Worm (Caenorhabditis elegans) whole organism, L3 larva: ENCODE data around the gene srz-12.

Source experiments
- R02D3.7 ChIP-seq: fragments of 150-350 bp; optimal IDR thresholded peaks from 2 replicates; lab custom pipeline; 2014; ENCODE audit warnings: missing biosample characterization, missing genetic modification characterization
- ZK546.5 ChIP-seq: sonication (generic microtip); optimal IDR thresholded peaks from 2 replicates; lab custom pipeline; 2017; ENCODE audit warnings: missing biosample characterization, missing genetic modification characterization
- aly-2 ChIP-seq: fragments of 150-350 bp; optimal IDR thresholded peaks from 2 replicates; lab custom pipeline; 2014; ENCODE audit warnings: missing biosample characterization, missing genetic modification characterization
- ceh-82 ChIP-seq: fragments of 150-350 bp; optimal IDR thresholded peaks from 2 replicates; lab custom pipeline; 2014; ENCODE audit warnings: missing biosample characterization, missing genetic modification characterization
- ceh-9 ChIP-seq: sonication (generic microtip); optimal IDR thresholded peaks from 2 replicates; lab custom pipeline; 2018; ENCODE audit warnings: missing biosample characterization, missing genetic modification characterization
- daf-12 ChIP-seq: fragments of 150-350 bp; optimal IDR thresholded peaks from 2 replicates; lab custom pipeline; 2014; ENCODE audit warnings: missing biosample characterization, missing genetic modification reagents, missing genetic modification characterization
- egl-27 ChIP-seq: sonication (generic microtip); optimal IDR thresholded peaks from 4 replicates; lab custom pipeline; 2017; ENCODE audit warnings: missing biosample characterization, missing genetic modification reagents, missing genetic modification characterization
- egl-5 ChIP-seq: fragments of 150-350 bp; optimal IDR thresholded peaks from 2 replicates; lab custom pipeline; 2017; ENCODE audit warnings: missing biosample characterization, missing genetic modification reagents, missing genetic modification characterization, inconsistent platforms
- elt-2 ChIP-seq: sonication (generic microtip); optimal IDR thresholded peaks from 2 replicates; lab custom pipeline; 2016; ENCODE audit warnings: missing genetic modification reagents, mild to moderate bottlenecking, missing genetic modification characterization, missing compliant biosample characterization
- elt-3 ChIP-seq, 3 experiments: fragments of 150-350 bp in 1 of 3; sonication (generic microtip) in 2 of 3; optimal IDR thresholded peaks; 2 replicates in 2 of 3; 4 replicates in 1 of 3; lab custom pipeline; 2014 to 2017; ENCODE audit warnings: missing biosample characterization in 3 of 3, missing genetic modification characterization in 3 of 3
- fkh-10 ChIP-seq: sonication (generic microtip); optimal IDR thresholded peaks from 2 replicates; lab custom pipeline; 2017; ENCODE audit warnings: missing biosample characterization, missing genetic modification reagents, missing genetic modification characterization
- fkh-2 ChIP-seq: fragments of 150-350 bp; optimal IDR thresholded peaks from 2 replicates; lab custom pipeline; 2014; ENCODE audit warnings: missing biosample characterization, missing genetic modification reagents, missing genetic modification characterization
- fos-1 ChIP-seq: fragments of 150-350 bp; optimal IDR thresholded peaks from 2 replicates; lab custom pipeline; 2014; ENCODE audit warnings: missing biosample characterization, missing genetic modification characterization
- hmg-11 ChIP-seq: sonication (generic microtip); optimal IDR thresholded peaks from 2 replicates; lab custom pipeline; 2016; ENCODE audit warnings: missing genetic modification characterization, missing compliant biosample characterization
- jun-1 ChIP-seq: fragments of 150-350 bp; optimal IDR thresholded peaks from 2 replicates; lab custom pipeline; 2014; ENCODE audit warnings: missing biosample characterization, missing genetic modification reagents, missing genetic modification characterization
- lsy-12 ChIP-seq: sonication (generic microtip); optimal IDR thresholded peaks from 2 replicates; lab custom pipeline; 2016; ENCODE audit warnings: mild to moderate bottlenecking, missing genetic modification characterization, missing compliant biosample characterization
- mdl-1 ChIP-seq: fragments of 150-350 bp; optimal IDR thresholded peaks from 2 replicates; lab custom pipeline; 2014; ENCODE audit warnings: missing biosample characterization, missing genetic modification characterization
- mml-1 ChIP-seq: fragments of 150-350 bp; sonication (generic microtip); optimal IDR thresholded peaks from 3 replicates; lab custom pipeline; 2014; ENCODE audit warnings: missing biosample characterization, missing genetic modification characterization
- nfya-1 ChIP-seq: sonication (generic microtip); optimal IDR thresholded peaks from 2 replicates; lab custom pipeline; 2017; ENCODE audit warnings: missing genetic modification characterization, mild to moderate bottlenecking, missing compliant biosample characterization, antibody characterized with exemption, moderate library complexity; ENCODE audit not compliant: insufficient read depth
- nhr-12 ChIP-seq: fragments of 150-350 bp; optimal IDR thresholded peaks from 2 replicates; lab custom pipeline; 2014; ENCODE audit warnings: missing biosample characterization, missing genetic modification characterization
- nhr-23 ChIP-seq: fragments of 150-350 bp; optimal IDR thresholded peaks from 2 replicates; lab custom pipeline; 2014; ENCODE audit warnings: missing biosample characterization, missing genetic modification reagents, missing genetic modification characterization
- nhr-237 ChIP-seq: fragments of 150-350 bp; optimal IDR thresholded peaks from 2 replicates; lab custom pipeline; 2014; ENCODE audit warnings: missing biosample characterization, missing genetic modification characterization
- nhr-25 ChIP-seq: sonication (generic microtip); optimal IDR thresholded peaks from 2 replicates; lab custom pipeline; 2017; ENCODE audit warnings: missing biosample characterization, missing genetic modification characterization
- nhr-28 ChIP-seq: fragments of 150-350 bp; optimal IDR thresholded peaks from 2 replicates; lab custom pipeline; 2014; ENCODE audit warnings: missing biosample characterization, missing genetic modification characterization
- nhr-43 ChIP-seq: sonication (generic microtip); optimal IDR thresholded peaks from 2 replicates; lab custom pipeline; 2016; ENCODE audit warnings: mild to moderate bottlenecking, missing genetic modification characterization, missing compliant biosample characterization; ENCODE audit not compliant: poor library complexity, severe bottlenecking
- nhr-67 ChIP-seq: fragments of 150-350 bp; optimal IDR thresholded peaks from 2 replicates; lab custom pipeline; 2014; ENCODE audit warnings: missing biosample characterization, missing genetic modification characterization
- nhr-76 ChIP-seq: fragments of 150-350 bp; sonication (generic microtip); optimal IDR thresholded peaks from 5 replicates; lab custom pipeline; 2014; ENCODE audit warnings: missing biosample characterization, missing genetic modification characterization
- nhr-77 ChIP-seq: fragments of 150-350 bp; optimal IDR thresholded peaks from 2 replicates; lab custom pipeline; 2014; ENCODE audit warnings: missing biosample characterization, missing genetic modification characterization
- pha-4 ChIP-seq: fragments of 150-350 bp; optimal IDR thresholded peaks from 2 replicates; lab custom pipeline; 2014; ENCODE audit warnings: missing biosample characterization, missing genetic modification reagents, missing genetic modification characterization
- pqm-1 ChIP-seq: fragments of 150-350 bp; optimal IDR thresholded peaks from 2 replicates; lab custom pipeline; 2017; ENCODE audit warnings: missing biosample characterization, missing genetic modification characterization, inconsistent platforms
- sea-2 ChIP-seq: fragments of 150-350 bp; sonication (generic microtip); optimal IDR thresholded peaks from 4 replicates; lab custom pipeline; 2014; ENCODE audit warnings: missing biosample characterization, missing genetic modification reagents, missing genetic modification characterization
- skn-1 ChIP-seq: fragments of 150-350 bp; optimal IDR thresholded peaks from 2 replicates; lab custom pipeline; 2014; ENCODE audit warnings: missing biosample characterization, missing genetic modification characterization
- snpc-4 ChIP-seq: fragments of 150-350 bp; optimal IDR thresholded peaks from 2 replicates; lab custom pipeline; 2014; ENCODE audit warnings: missing biosample characterization, missing genetic modification characterization
- tbx-2 ChIP-seq: sonication (generic microtip); optimal IDR thresholded peaks from 2 replicates; lab custom pipeline; 2016; ENCODE audit warnings: mild to moderate bottlenecking, missing genetic modification characterization, missing compliant biosample characterization
- unc-39 ChIP-seq: sonication (generic microtip); optimal IDR thresholded peaks from 4 replicates; lab custom pipeline; 2017; ENCODE audit warnings: missing biosample characterization, missing genetic modification characterization
- unc-62 ChIP-seq: fragments of 150-350 bp; sonication (generic microtip); optimal IDR thresholded peaks from 4 replicates; lab custom pipeline; 2014; ENCODE audit warnings: missing biosample characterization, missing genetic modification reagents, missing genetic modification characterization
- ztf-11 ChIP-seq: fragments of 150-350 bp; optimal IDR thresholded peaks from 2 replicates; lab custom pipeline; 2014; ENCODE audit warnings: missing biosample characterization, missing genetic modification characterization
- ztf-4 ChIP-seq: fragments of 150-350 bp; optimal IDR thresholded peaks from 2 replicates; lab custom pipeline; 2014; ENCODE audit warnings: missing biosample characterization, missing genetic modification characterization

The srz-12 gene

ce11 chrV:15862599-15862998 lies at the start of gene srz-12:
TSS of gene srz-12 (minus strand) at chrV:15862699.
- TF ChIP-seq nhr-77 (tag; lab: Kevin White, UChicago) (no peak), fos-1 (tag; lab: Kevin White, UChicago) (no peak), nhr-28 (tag; lab: Kevin White, UChicago) (no peak), nhr-25 (no peak), ZK546.5 (tag; lab: Kevin White, UChicago) (no peak), nfya-1 (tag; lab: Kevin White, UChicago) (no peak), ztf-4 (no peak)

- TF ChIP-seq egl-5 (no peak), skn-1 (tag; lab: Kevin White, UChicago) (no peak), nhr-28 (tag; lab: Kevin White, UChicago) (no peak), nhr-67 (tag; lab: Kevin White, UChicago) (no peak), snpc-4 (no peak), unc-39 (tag; lab: Kevin White, UChicago) (no peak), elt-3 (tag; optimal IDR thresholded peaks at IDR 0.05; lab: Kevin White, UChicago) (no peak), aly-2 (tag; lab: Kevin White, UChicago) (no peak)
- TF ChIP-seq, all 47 proteins: peak for 0
Observed at ce11 chrV:15911848-15912247, 49.3 kb upstream of the srz-12 start, which contains the start of gene F35E8.6. TSS of gene F35E8.6 (plus strand) at chrV:15912148.

- peak; percentile 27 for TF ChIP-seq elt-2
Observed at ce11 chrV:15905530-15905929, 43.0 kb upstream of the srz-12 start, which contains the start of the genes F35E8.1 and F35E8.2. TSS of gene F35E8.1 (minus strand) at chrV:15905630. TSS of gene F35E8.2 (plus strand) at chrV:15905661.

- no peak for TF ChIP-seq egl-5
- no peak for TF ChIP-seq unc-62 (GFP tag; lab: Kevin White, UChicago)
- no peak for TF ChIP-seq nhr-76 (tag; lab: Kevin White, UChicago)
- TF ChIP-seq unc-39 (tag; lab: Kevin White, UChicago) = no peak
- no peak for TF ChIP-seq ztf-11 (tag; lab: Kevin White, UChicago)
- no peak for TF ChIP-seq hmg-11 (tag; lab: Kevin White, UChicago)
- no peak for TF ChIP-seq nhr-23
- no peak for TF ChIP-seq R02D3.7 (tag; lab: Kevin White, UChicago)
- TF ChIP-seq pqm-1 = no peak
- no peak for TF ChIP-seq mdl-1 (tag; lab: Kevin White, UChicago)
- no peak for TF ChIP-seq daf-12 (tag; lab: Kevin White, UChicago)
- no peak for TF ChIP-seq lsy-12 (tag; lab: Kevin White, UChicago)
- TF ChIP-seq, all 47 proteins: peak for 0
Observed at ce11 chrV:15900564-15900963, 38.1 kb upstream of the srz-12 start.

ce11 chrV:15899696-15900095 lies 37.2 kb upstream of the srz-12 start, which contains the start of gene T06C12.14:
TSS of gene T06C12.14 (plus strand) at chrV:15899996.
- TF ChIP-seq ceh-9 = no peak
- TF ChIP-seq fkh-2 (tag; lab: Kevin White, UChicago) = no peak
- TF ChIP-seq nhr-237 (tag; lab: Kevin White, UChicago) = no peak
- no peak for TF ChIP-seq fkh-10 (GFP tag; lab: Kevin White, UChicago)
- no peak for TF ChIP-seq ztf-4
- TF ChIP-seq nhr-12 = no peak
- TF ChIP-seq jun-1 (tag; lab: Kevin White, UChicago) = no peak
- no peak for TF ChIP-seq lsy-12 (tag; lab: Kevin White, UChicago)

- TF ChIP-seq nhr-67 (tag; lab: Kevin White, UChicago) = no peak
- TF ChIP-seq ceh-9 = no peak
- TF ChIP-seq nhr-12 = no peak
- TF ChIP-seq pha-4 (tag; lab: Kevin White, UChicago) = no peak
- no peak for TF ChIP-seq sea-2 (GFP tag; lab: Kevin White, UChicago)
- TF ChIP-seq fkh-2 (tag; lab: Kevin White, UChicago) = no peak
- TF ChIP-seq lsy-12 (tag; lab: Kevin White, UChicago) = no peak
- no peak for TF ChIP-seq nhr-23
- no peak for TF ChIP-seq ceh-82 (tag; lab: Kevin White, UChicago)
- TF ChIP-seq aly-2 (tag; lab: Kevin White, UChicago) = no peak
- TF ChIP-seq mml-1 (tag; lab: Kevin White, UChicago) = no peak
- TF ChIP-seq unc-62 (GFP tag; lab: Kevin White, UChicago) = no peak
- TF ChIP-seq elt-2 = no peak
- TF ChIP-seq nhr-43 = no peak
- TF ChIP-seq nhr-28 (tag; lab: Kevin White, UChicago) = no peak
- no peak for TF ChIP-seq pqm-1
- no peak for TF ChIP-seq tbx-2 (tag; lab: Kevin White, UChicago)
- TF ChIP-seq egl-27 (tag; lab: Kevin White, UChicago) = no peak
Observed at ce11 chrV:15897696-15898095, 35.2 kb upstream of the srz-12 start, which contains the start of gene str-60. TSS of gene str-60 (plus strand) at chrV:15897996.
